Worm (Caenorhabditis elegans) whole organism, mixed stage, embryonic: Measurements from ENCODE around the gene B0416.5.

Experiments
- M03D4.4 ChIP-seq: sonication (generic microtip); optimal IDR thresholded peaks from 2 replicates; lab custom pipeline; 2017; ENCODE audit warnings: mild to moderate bottlenecking, missing genetic modification characterization, missing compliant biosample characterization
- blmp-1 ChIP-seq: fragments of 150-350 bp; optimal IDR thresholded peaks from 2 replicates; lab custom pipeline; 2014; ENCODE audit warnings: missing biosample characterization, missing genetic modification characterization
- ceh-39 ChIP-seq: fragments of 150-350 bp; optimal IDR thresholded peaks from 2 replicates; lab custom pipeline; 2014; ENCODE audit warnings: missing biosample characterization, missing genetic modification characterization
- ceh-43 ChIP-seq: fragments of 200-800 bp; sonication (Bioruptor generic); optimal IDR thresholded peaks from 2 replicates; lab custom pipeline; 2018; ENCODE audit warnings: mild to moderate bottlenecking, missing genetic modification characterization, moderate library complexity, missing compliant biosample characterization
- ceh-83 ChIP-seq: fragments of 200-800 bp; sonication (Bioruptor generic); optimal IDR thresholded peaks from 2 replicates; lab custom pipeline; 2018; ENCODE audit warnings: mild to moderate bottlenecking, missing genetic modification characterization, missing compliant biosample characterization
- ces-1 ChIP-seq: fragments of 150-350 bp; optimal IDR thresholded peaks from 2 replicates; lab custom pipeline; 2014; ENCODE audit warnings: missing biosample characterization, missing genetic modification reagents, missing genetic modification characterization
- cnd-1 ChIP-seq: fragments of 200-800 bp; sonication (Bioruptor generic); optimal IDR thresholded peaks from 2 replicates; lab custom pipeline; 2018; ENCODE audit warnings: mild to moderate bottlenecking, missing genetic modification characterization, missing compliant biosample characterization
- elt-1 ChIP-seq: sonication (generic microtip); optimal IDR thresholded peaks from 2 replicates; lab custom pipeline; 2017; ENCODE audit warnings: missing genetic modification characterization, mild to moderate bottlenecking, missing compliant biosample characterization, antibody characterized with exemption, moderate library complexity, borderline replicate concordance; ENCODE audit not compliant: insufficient read depth
- elt-3 ChIP-seq: fragments of 150-350 bp; optimal IDR thresholded peaks from 2 replicates; lab custom pipeline; 2014; ENCODE audit warnings: missing biosample characterization, missing genetic modification characterization
- flh-1 ChIP-seq: fragments of 200-800 bp; sonication (Bioruptor generic); optimal IDR thresholded peaks from 2 replicates; lab custom pipeline; 2018; ENCODE audit warnings: mild to moderate bottlenecking, missing genetic modification characterization, moderate library complexity, missing compliant biosample characterization
- ham-2 ChIP-seq: fragments of 200-800 bp; sonication (Bioruptor generic); optimal IDR thresholded peaks from 2 replicates; lab custom pipeline; 2018; ENCODE audit warnings: mild to moderate bottlenecking, missing genetic modification characterization, missing compliant biosample characterization
- lin-13 ChIP-seq: fragments of 150-350 bp; optimal IDR thresholded peaks from 2 replicates; lab custom pipeline; 2014; ENCODE audit warnings: missing biosample characterization, missing genetic modification characterization
- lsy-2 ChIP-seq: fragments of 150-350 bp; optimal IDR thresholded peaks from 2 replicates; lab custom pipeline; 2014; ENCODE audit warnings: missing biosample characterization, missing genetic modification characterization
- mab-5 ChIP-seq: fragments of 150-350 bp; optimal IDR thresholded peaks from 2 replicates; lab custom pipeline; 2014; ENCODE audit warnings: missing biosample characterization, missing genetic modification characterization
- mep-1 ChIP-seq: fragments of 150-350 bp; optimal IDR thresholded peaks from 2 replicates; lab custom pipeline; 2017; ENCODE audit warnings: missing biosample characterization, missing genetic modification reagents, missing genetic modification characterization, inconsistent platforms
- mls-2 ChIP-seq: sonication (generic microtip); optimal IDR thresholded peaks from 2 replicates; lab custom pipeline; 2016; ENCODE audit warnings: mild to moderate bottlenecking, missing genetic modification characterization, moderate library complexity, missing compliant biosample characterization
- nhr-12 ChIP-seq: fragments of 150-350 bp; optimal IDR thresholded peaks from 2 replicates; lab custom pipeline; 2014; ENCODE audit warnings: missing biosample characterization, missing genetic modification characterization
- nhr-237 ChIP-seq: fragments of 150-350 bp; optimal IDR thresholded peaks from 2 replicates; lab custom pipeline; 2014; ENCODE audit warnings: missing biosample characterization, missing genetic modification characterization
- nhr-28 ChIP-seq: fragments of 150-350 bp; optimal IDR thresholded peaks from 2 replicates; lab custom pipeline; 2014; ENCODE audit warnings: missing biosample characterization, missing genetic modification characterization
- nhr-76 ChIP-seq: sonication (generic microtip); optimal IDR thresholded peaks from 2 replicates; lab custom pipeline; 2017; ENCODE audit warnings: missing biosample characterization, missing genetic modification characterization
- pha-4 ChIP-seq: fragments of 150-350 bp; optimal IDR thresholded peaks from 2 replicates; lab custom pipeline; 2018; ENCODE audit warnings: missing biosample characterization, missing genetic modification reagents, missing genetic modification characterization
- sem-2 ChIP-seq: fragments of 200-800 bp; sonication (Bioruptor generic); optimal IDR thresholded peaks from 2 replicates; lab custom pipeline; 2018; ENCODE audit warnings: mild to moderate bottlenecking, missing genetic modification characterization, missing compliant biosample characterization
- snpc-4 ChIP-seq: fragments of 150-350 bp; optimal IDR thresholded peaks from 2 replicates; lab custom pipeline; 2014; ENCODE audit warnings: missing biosample characterization, missing genetic modification characterization
- sptf-1 ChIP-seq: sonication (generic microtip); optimal IDR thresholded peaks from 2 replicates; lab custom pipeline; 2017; ENCODE audit warnings: mild to moderate bottlenecking, missing genetic modification characterization, moderate library complexity, missing compliant biosample characterization
- unc-120 ChIP-seq: sonication (generic microtip); optimal IDR thresholded peaks from 2 replicates; lab custom pipeline; 2017; ENCODE audit warnings: missing genetic modification characterization, missing compliant biosample characterization; ENCODE audit not compliant: poor library complexity, severe bottlenecking
- unc-39 ChIP-seq: fragments of 150-350 bp; optimal IDR thresholded peaks from 2 replicates; lab custom pipeline; 2014; ENCODE audit warnings: missing biosample characterization, missing genetic modification characterization
- unc-62 ChIP-seq: fragments of 150-350 bp; optimal IDR thresholded peaks from 2 replicates; lab custom pipeline; 2014; ENCODE audit warnings: missing biosample characterization, missing genetic modification reagents, missing genetic modification characterization
- zip-8 ChIP-seq: fragments of 150-350 bp; optimal IDR thresholded peaks from 2 replicates; lab custom pipeline; 2014; ENCODE audit warnings: missing biosample characterization, missing genetic modification characterization

The B0416.5 gene

ce11 chrX:9270753-9271152 lies at the start of gene B0416.5:
Gene B0416.5, minus strand, starts transcription at chrX:9270853.
- no peak for TF ChIP-seq ceh-39
- no peak for TF ChIP-seq cnd-1 (tag; lab: Kevin White, UChicago)
- TF ChIP-seq elt-3 = no peak
- TF ChIP-seq snpc-4 = no peak
- TF ChIP-seq unc-120 (tag; lab: Kevin White, UChicago) = no peak
- no peak for TF ChIP-seq ceh-83 (GFP tag; lab: Kevin White, UChicago)
- TF ChIP-seq nhr-12 (tag; lab: Kevin White, UChicago) = no peak
- no peak for TF ChIP-seq sem-2
- no peak for TF ChIP-seq sptf-1 (tag; lab: Kevin White, UChicago)
- TF ChIP-seq M03D4.4 (tag; lab: Kevin White, UChicago) = no peak
- TF ChIP-seq unc-39 (tag; lab: Kevin White, UChicago) = no peak
- TF ChIP-seq blmp-1 (tag; lab: Kevin White, UChicago) = no peak

- TF ChIP-seq ham-2 (GFP tag; lab: Kevin White, UChicago) (no peak), nhr-12 (tag; lab: Kevin White, UChicago) (no peak), ces-1 (GFP tag; lab: Kevin White, UChicago) (no peak), mab-5 (tag; lab: Kevin White, UChicago) (no peak), flh-1 (GFP tag; lab: Kevin White, UChicago) (no peak), ceh-39 (no peak), mls-2 (tag; lab: Kevin White, UChicago) (no peak), nhr-237 (no peak), unc-62 (GFP tag; lab: Kevin White, UChicago) (no peak), lin-13 (tag; lab: Kevin White, UChicago) (no peak), sptf-1 (tag; lab: Kevin White, UChicago) (no peak), nhr-76 (tag; lab: Kevin White, UChicago) (no peak), ceh-83 (GFP tag; lab: Kevin White, UChicago) (no peak), M03D4.4 (tag; lab: Kevin White, UChicago) (no peak), zip-8 (tag; lab: Kevin White, UChicago) (no peak), ceh-43 (GFP tag; lab: Kevin White, UChicago) (no peak)
- TF ChIP-seq, all 35 proteins: peak for 0
Observed at ce11 chrX:9319080-9319479, 48.4 kb upstream of the B0416.5 start, which contains the start of gene npr-7. Gene npr-7, minus strand, starts transcription at chrX:9319180.

DNA sequence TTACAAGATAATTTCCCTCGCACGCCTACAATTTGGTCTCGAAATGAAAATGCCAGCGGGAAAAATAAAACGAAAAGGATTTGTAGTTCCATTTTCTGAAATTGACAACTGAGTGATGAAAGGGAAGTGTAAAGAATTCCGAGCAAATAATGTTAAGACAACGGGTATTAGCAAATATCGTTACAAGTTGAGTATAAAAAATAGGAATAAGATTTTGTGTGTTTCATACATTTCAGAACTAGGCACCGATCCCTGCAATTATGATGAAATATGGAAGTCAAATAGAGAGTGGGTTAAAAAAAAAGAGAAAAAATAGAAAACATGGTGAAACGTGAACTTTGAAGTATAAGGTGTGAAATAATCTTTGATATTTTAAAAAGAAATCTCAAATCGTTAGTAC lies 43.7 kb upstream of the B0416.5 start, which contains the start of gene ttr-38:
Gene ttr-38, minus strand, starts transcription at position 101 of the 400 bp plus-strand sequence.
- no peak for TF ChIP-seq mls-2 (tag; lab: Kevin White, UChicago)
- no peak for TF ChIP-seq ceh-83 (GFP tag; lab: Kevin White, UChicago)
- no peak for TF ChIP-seq ceh-43 (GFP tag; lab: Kevin White, UChicago)
- no peak for TF ChIP-seq elt-3
- no peak for TF ChIP-seq cnd-1 (tag; lab: Kevin White, UChicago)
- TF ChIP-seq nhr-28 (tag; lab: Kevin White, UChicago) = no peak
- no peak for TF ChIP-seq ham-2 (GFP tag; lab: Kevin White, UChicago)
- TF ChIP-seq elt-1 = no peak
- TF ChIP-seq unc-62 (GFP tag; lab: Kevin White, UChicago) = no peak
- TF ChIP-seq mep-1 (tag; lab: Kevin White, UChicago) = no peak
- TF ChIP-seq, all 35 proteins: peak for 0

DNA sequence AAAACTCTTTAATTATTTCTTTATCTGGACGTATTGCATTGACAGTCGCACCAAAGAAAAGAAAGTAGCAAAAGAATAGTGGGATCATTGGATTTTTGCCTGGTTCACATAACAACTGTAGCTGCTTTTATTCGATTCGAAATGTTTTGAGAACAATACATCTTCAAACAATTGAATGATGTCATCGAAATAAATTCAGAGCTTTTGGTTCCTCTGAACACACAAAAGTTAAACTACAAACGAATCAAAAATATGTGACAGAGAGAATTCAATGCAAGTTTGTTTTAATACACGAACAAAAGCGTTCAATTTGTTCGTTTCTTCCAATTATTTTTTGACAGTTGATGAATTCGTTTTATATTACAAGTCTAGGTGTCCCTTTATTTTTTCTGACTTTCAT lies 40.6 kb upstream of the B0416.5 start, which contains the start of gene H29C22.1:
Gene H29C22.1, minus strand, starts transcription at position 101 of the 400 bp plus-strand sequence.
- no peak for TF ChIP-seq mab-5 (tag; lab: Kevin White, UChicago)
- TF ChIP-seq pha-4 (tag; lab: Kevin White, UChicago) = no peak
- no peak for TF ChIP-seq snpc-4
- no peak for TF ChIP-seq mep-1 (tag; lab: Kevin White, UChicago)

DNA sequence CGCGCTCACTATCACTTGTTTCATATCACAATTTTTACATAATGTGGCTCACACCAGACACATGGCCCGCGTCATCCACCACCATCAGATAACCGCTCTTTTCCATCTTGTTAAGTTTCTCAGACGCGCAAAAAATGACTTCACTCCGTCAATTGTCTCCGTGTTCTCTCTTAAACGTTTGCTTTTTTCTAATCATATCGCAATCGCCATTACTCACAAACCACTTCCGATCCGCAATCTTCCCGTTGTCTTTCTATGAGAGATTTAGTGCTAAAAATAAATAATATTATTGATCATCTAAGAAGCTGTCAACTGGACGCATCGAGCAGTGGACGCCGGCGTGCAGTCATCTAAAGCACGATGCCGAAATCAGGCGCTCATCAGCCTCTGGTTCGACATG lies 32.8 kb upstream of the B0416.5 start, which contains the start of gene tmc-2:
Gene tmc-2, plus strand, starts transcription at position 301 of the 400 bp plus-strand sequence.
- no peak for TF ChIP-seq mab-5 (tag; lab: Kevin White, UChicago)
- no peak for TF ChIP-seq sem-2
- no peak for TF ChIP-seq elt-3
- no peak for TF ChIP-seq M03D4.4 (tag; lab: Kevin White, UChicago)
- no peak for TF ChIP-seq unc-120 (tag; lab: Kevin White, UChicago)
- TF ChIP-seq mls-2 (tag; lab: Kevin White, UChicago) = no peak
- no peak for TF ChIP-seq lsy-2
- TF ChIP-seq ceh-43 (GFP tag; lab: Kevin White, UChicago) = no peak
- no peak for TF ChIP-seq ham-2 (GFP tag; lab: Kevin White, UChicago)
- TF ChIP-seq mep-1 (tag; lab: Kevin White, UChicago) = no peak
- TF ChIP-seq blmp-1 (tag; lab: Kevin White, UChicago) = no peak
- no peak for TF ChIP-seq sptf-1 (tag; lab: Kevin White, UChicago)
- TF ChIP-seq nhr-76 (tag; lab: Kevin White, UChicago) = no peak
- TF ChIP-seq zip-8 (tag; lab: Kevin White, UChicago) = no peak
- TF ChIP-seq, all 35 proteins: peak for 0
